Worm (Caenorhabditis elegans) whole organism, late embryonic: Measurements from ENCODE around the gene dct-12.

ENCODE experiments used
- C38D4.7 ChIP-seq: fragments of 200-800 bp; sonication (Bioruptor generic); optimal IDR thresholded peaks from 2 replicates; lab custom pipeline; 2018; ENCODE audit warnings: mild to moderate bottlenecking, missing genetic modification characterization, moderate library complexity, missing compliant biosample characterization
- K02D7.2 ChIP-seq: sonication (generic microtip); optimal IDR thresholded peaks from 2 replicates; lab custom pipeline; 2017; ENCODE audit warnings: mild to moderate bottlenecking, missing genetic modification characterization, missing compliant biosample characterization
- K09A11.1 ChIP-seq: sonication (generic microtip); optimal IDR thresholded peaks from 2 replicates; lab custom pipeline; 2017; ENCODE audit warnings: antibody characterized with exemption, mild to moderate bottlenecking, missing genetic modification characterization, missing compliant biosample characterization; ENCODE audit not compliant: insufficient read depth
- T23F11.4 ChIP-seq: fragments of 200-800 bp; sonication (Bioruptor generic); optimal IDR thresholded peaks from 2 replicates; lab custom pipeline; 2018; ENCODE audit warnings: mild to moderate bottlenecking, missing genetic modification characterization, missing compliant biosample characterization
- ahr-1 ChIP-seq: sonication (generic microtip); optimal IDR thresholded peaks from 2 replicates; lab custom pipeline; 2016; ENCODE audit warnings: missing genetic modification characterization, missing compliant biosample characterization
- ceh-18 ChIP-seq: sonication (generic microtip); optimal IDR thresholded peaks from 2 replicates; lab custom pipeline; 2016; ENCODE audit warnings: missing genetic modification characterization, missing compliant biosample characterization
- ceh-22 ChIP-seq: sonication (generic microtip); optimal IDR thresholded peaks from 2 replicates; lab custom pipeline; 2017; ENCODE audit warnings: missing biosample characterization, missing genetic modification characterization
- ceh-24 ChIP-seq: sonication (generic microtip); optimal IDR thresholded peaks from 2 replicates; lab custom pipeline; 2016; ENCODE audit warnings: mild to moderate bottlenecking, missing genetic modification characterization, missing compliant biosample characterization
- ceh-31 ChIP-seq: sonication (generic microtip); optimal IDR thresholded peaks from 2 replicates; lab custom pipeline; 2016; ENCODE audit warnings: missing genetic modification characterization, missing compliant biosample characterization
- ceh-34 ChIP-seq: sonication (generic microtip); optimal IDR thresholded peaks from 2 replicates; lab custom pipeline; 2016; ENCODE audit warnings: mild to moderate bottlenecking, missing genetic modification characterization, missing compliant biosample characterization
- ceh-48 ChIP-seq: sonication (generic microtip); optimal IDR thresholded peaks from 2 replicates; lab custom pipeline; 2016; ENCODE audit warnings: missing genetic modification characterization, inconsistent platforms, missing compliant biosample characterization
- ceh-6 ChIP-seq: fragments of 200-800 bp; sonication (Bioruptor generic); optimal IDR thresholded peaks from 2 replicates; lab custom pipeline; 2018; ENCODE audit warnings: mild to moderate bottlenecking, missing genetic modification characterization, missing compliant biosample characterization
- ceh-9 ChIP-seq: sonication (generic microtip); optimal IDR thresholded peaks from 2 replicates; lab custom pipeline; 2016; ENCODE audit warnings: mild to moderate bottlenecking, missing genetic modification characterization, inconsistent platforms, missing compliant biosample characterization
- dmd-4 ChIP-seq: sonication (generic microtip); optimal IDR thresholded peaks from 2 replicates; lab custom pipeline; 2016; ENCODE audit warnings: borderline replicate concordance, missing genetic modification characterization, missing compliant biosample characterization
- dve-1 ChIP-seq: sonication (generic microtip); optimal IDR thresholded peaks from 2 replicates; lab custom pipeline; 2017; ENCODE audit warnings: antibody characterized with exemption, mild to moderate bottlenecking, missing genetic modification characterization, missing compliant biosample characterization
- elt-2 ChIP-seq: sonication (generic microtip); optimal IDR thresholded peaks from 2 replicates; lab custom pipeline; 2016; ENCODE audit warnings: missing genetic modification reagents, missing genetic modification characterization, missing compliant biosample characterization
- elt-4 ChIP-seq: sonication (generic microtip); optimal IDR thresholded peaks from 2 replicates; lab custom pipeline; 2016; ENCODE audit warnings: missing genetic modification characterization, missing compliant biosample characterization
- fax-1 ChIP-seq: sonication (generic microtip); optimal IDR thresholded peaks from 2 replicates; lab custom pipeline; 2016; ENCODE audit warnings: missing genotype, missing genetic modification characterization, missing compliant biosample characterization
- fkh-6 ChIP-seq: sonication (generic microtip); optimal IDR thresholded peaks from 2 replicates; lab custom pipeline; 2016; ENCODE audit warnings: missing genetic modification characterization, missing compliant biosample characterization
- gmeb-2 ChIP-seq: sonication (generic microtip); optimal IDR thresholded peaks from 2 replicates; lab custom pipeline; 2016; ENCODE audit warnings: missing genetic modification characterization, inconsistent platforms, missing compliant biosample characterization
- hlh-13 ChIP-seq: fragments of 200-800 bp; sonication (Bioruptor generic); optimal IDR thresholded peaks from 2 replicates; lab custom pipeline; 2018; ENCODE audit warnings: mild to moderate bottlenecking, missing genetic modification characterization, missing compliant biosample characterization
- hlh-15 ChIP-seq: sonication (generic microtip); optimal IDR thresholded peaks from 2 replicates; lab custom pipeline; 2016; ENCODE audit warnings: missing genetic modification characterization, missing compliant biosample characterization
- hlh-30 ChIP-seq: sonication (generic microtip); optimal IDR thresholded peaks from 2 replicates; lab custom pipeline; 2017; ENCODE audit warnings: antibody characterized with exemption, missing genetic modification characterization, missing compliant biosample characterization; ENCODE audit not compliant: insufficient read depth
- hlh-8 ChIP-seq: sonication (generic microtip); optimal IDR thresholded peaks from 2 replicates; lab custom pipeline; 2016; ENCODE audit warnings: missing genotype, missing genetic modification characterization, missing compliant biosample characterization
- lim-6 ChIP-seq: sonication (generic microtip); optimal IDR thresholded peaks from 2 replicates; lab custom pipeline; 2016; ENCODE audit warnings: missing genetic modification characterization, missing compliant biosample characterization
- lin-11 ChIP-seq: fragments of 200-800 bp; sonication (Bioruptor generic); optimal IDR thresholded peaks from 2 replicates; lab custom pipeline; 2018; ENCODE audit warnings: mild to moderate bottlenecking, missing genetic modification characterization, missing compliant biosample characterization
- mec-3 ChIP-seq: sonication (generic microtip); optimal IDR thresholded peaks from 2 replicates; lab custom pipeline; 2016; ENCODE audit warnings: borderline replicate concordance, missing genetic modification characterization, missing compliant biosample characterization
- nfya-1 ChIP-seq: sonication (generic microtip); optimal IDR thresholded peaks from 2 replicates; lab custom pipeline; 2017; ENCODE audit warnings: missing genetic modification characterization, mild to moderate bottlenecking, missing compliant biosample characterization, antibody characterized with exemption, moderate library complexity
- npax-4 ChIP-seq: sonication (generic microtip); optimal IDR thresholded peaks from 2 replicates; lab custom pipeline; 2016; ENCODE audit warnings: missing genetic modification characterization, missing compliant biosample characterization
- odd-2 ChIP-seq: sonication (generic microtip); optimal IDR thresholded peaks from 2 replicates; lab custom pipeline; 2017; ENCODE audit warnings: antibody characterized with exemption, mild to moderate bottlenecking, missing genetic modification characterization, missing compliant biosample characterization
- pag-3 ChIP-seq: sonication (generic microtip); optimal IDR thresholded peaks from 2 replicates; lab custom pipeline; 2016; ENCODE audit warnings: missing compliant biosample characterization, missing genetic modification characterization, borderline replicate concordance
- pax-1 ChIP-seq: fragments of 150-350 bp; optimal IDR thresholded peaks from 2 replicates; lab custom pipeline; 2014; ENCODE audit warnings: missing biosample characterization, missing genetic modification characterization
- pha-2 ChIP-seq: sonication (generic microtip); optimal IDR thresholded peaks from 2 replicates; lab custom pipeline; 2017; ENCODE audit warnings: mild to moderate bottlenecking, missing genetic modification characterization, missing compliant biosample characterization
- pha-4 ChIP-seq: fragments of 150-350 bp; optimal IDR thresholded peaks from 2 replicates; lab custom pipeline; 2018; ENCODE audit warnings: missing biosample characterization, missing genetic modification reagents, missing genetic modification characterization
- pqm-1 ChIP-seq: sonication (generic microtip); optimal IDR thresholded peaks from 2 replicates; lab custom pipeline; 2016; ENCODE audit warnings: missing genetic modification characterization, missing compliant biosample characterization
- rnt-1 ChIP-seq: sonication (generic microtip); optimal IDR thresholded peaks from 2 replicates; lab custom pipeline; 2016; ENCODE audit warnings: missing genetic modification characterization, missing compliant biosample characterization
- syd-9 ChIP-seq: sonication (generic microtip); optimal IDR thresholded peaks from 2 replicates; lab custom pipeline; 2016; ENCODE audit warnings: mild to moderate bottlenecking, missing genetic modification characterization, moderate library complexity, missing compliant biosample characterization
- tbx-2 ChIP-seq: sonication (generic microtip); optimal IDR thresholded peaks from 2 replicates; lab custom pipeline; 2016; ENCODE audit warnings: missing genetic modification characterization, missing compliant biosample characterization
- tbx-7 ChIP-seq: sonication (generic microtip); optimal IDR thresholded peaks from 2 replicates; lab custom pipeline; 2016; ENCODE audit warnings: missing genotype, missing genetic modification characterization, missing compliant biosample characterization
- ttx-3 ChIP-seq: sonication (generic microtip); optimal IDR thresholded peaks from 2 replicates; lab custom pipeline; 2016; ENCODE audit warnings: missing genetic modification reagents, missing genetic modification characterization, missing compliant biosample characterization
- unc-42 ChIP-seq: sonication (generic microtip); optimal IDR thresholded peaks from 2 replicates; lab custom pipeline; 2016; ENCODE audit warnings: missing genotype, missing genetic modification characterization, missing compliant biosample characterization
- unc-55 ChIP-seq: sonication (generic microtip); optimal IDR thresholded peaks from 2 replicates; lab custom pipeline; 2017; ENCODE audit warnings: missing biosample characterization, missing genetic modification reagents, missing genetic modification characterization
- unc-86 ChIP-seq: sonication (generic microtip); optimal IDR thresholded peaks from 2 replicates; lab custom pipeline; 2016; ENCODE audit warnings: missing genetic modification characterization, missing compliant biosample characterization

The dct-12 gene

ce11 chrII:12460602-12461453 lies 28.6 kb upstream of the dct-12 start, which contains the start of gene tag-280:
Gene tag-280 (plus strand): TSS chrII:12460652.
- TF ChIP-seq ceh-22, result no peak
- no peak for TF ChIP-seq fax-1
- no peak for TF ChIP-seq K02D7.2
- no peak for TF ChIP-seq ceh-9 (tag; lab: Kevin White, UChicago)
- TF ChIP-seq pha-4 (tag; lab: Kevin White, UChicago), result no peak

ce11 chrII:12459422-12459821 lies 27.2 kb upstream of the dct-12 start, which contains the start of gene tag-281:
Gene tag-281 (plus strand): TSS chrII:12459761.
- TF ChIP-seq ceh-31 (peak; percentile 15), pag-3 (tag; lab: Kevin White, UChicago) (no peak), pha-2 (tag; lab: Kevin White, UChicago) (no peak), ceh-48 (tag; lab: Kevin White, UChicago) (peak; percentile 3), ceh-24 (tag; lab: Kevin White, UChicago) (no peak), unc-86 (peak; percentile 21), dve-1 (tag; lab: Kevin White, UChicago) (no peak), K09A11.1 (tag; lab: Kevin White, UChicago) (no peak), unc-42 (tag; lab: Kevin White, UChicago) (peak; percentile 47), fax-1 (no peak), npax-4 (tag; lab: Kevin White, UChicago) (no peak), elt-4 (tag; lab: Kevin White, UChicago) (no peak), ceh-18 (tag; lab: Kevin White, UChicago) (peak; percentile 25), hlh-15 (no peak), nfya-1 (peak; percentile 68), C38D4.7 (GFP tag; lab: Kevin White, UChicago) (no peak), ceh-34 (peak; percentile 12), pax-1 (tag; lab: Kevin White, UChicago) (peak; percentile 6)

ce11 chrII:12457275-12457674 lies 25.0 kb upstream of the dct-12 start, which contains the start of gene sre-38:
Gene sre-38 (plus strand): TSS chrII:12457575.
- TF ChIP-seq elt-2 (tag; lab: Kevin White, UChicago) (no peak), hlh-30 (no peak), mec-3 (tag; lab: Kevin White, UChicago) (no peak), ceh-24 (tag; lab: Kevin White, UChicago) (no peak), syd-9 (tag; lab: Kevin White, UChicago) (no peak), ceh-6 (GFP tag; lab: Kevin White, UChicago) (no peak), odd-2 (tag; lab: Kevin White, UChicago) (no peak), hlh-8 (no peak), T23F11.4 (GFP tag; lab: Kevin White, UChicago) (no peak), npax-4 (tag; lab: Kevin White, UChicago) (no peak), pqm-1 (no peak), tbx-7 (tag; lab: Kevin White, UChicago) (no peak), unc-55 (GFP tag; lab: Kevin White, UChicago) (no peak), hlh-13 (GFP tag; lab: Kevin White, UChicago) (no peak), ceh-18 (tag; lab: Kevin White, UChicago) (no peak), ceh-34 (no peak), nfya-1 (no peak)

ce11 chrII:12456633-12457032 lies 24.4 kb upstream of the dct-12 start, which contains the start of gene sre-32:
Gene sre-32 (minus strand): TSS chrII:12456733.
- TF ChIP-seq ceh-22 (no peak), ahr-1 (tag; lab: Kevin White, UChicago) (no peak), tbx-2 (no peak), dmd-4 (tag; lab: Kevin White, UChicago) (no peak), lim-6 (tag; lab: Kevin White, UChicago) (no peak), C38D4.7 (GFP tag; lab: Kevin White, UChicago) (no peak), syd-9 (tag; lab: Kevin White, UChicago) (no peak), rnt-1 (tag; lab: Kevin White, UChicago) (no peak), K09A11.1 (tag; lab: Kevin White, UChicago) (no peak), gmeb-2 (no peak), pha-4 (tag; lab: Kevin White, UChicago) (no peak), ttx-3 (no peak), lin-11 (no peak), fkh-6 (tag; lab: Kevin White, UChicago) (no peak), tbx-7 (tag; lab: Kevin White, UChicago) (no peak), hlh-8 (no peak), pag-3 (tag; lab: Kevin White, UChicago) (no peak)
